Worm (Caenorhabditis elegans): ENCODE results near the gene srh-296.

srh-296 gene

DNA sequence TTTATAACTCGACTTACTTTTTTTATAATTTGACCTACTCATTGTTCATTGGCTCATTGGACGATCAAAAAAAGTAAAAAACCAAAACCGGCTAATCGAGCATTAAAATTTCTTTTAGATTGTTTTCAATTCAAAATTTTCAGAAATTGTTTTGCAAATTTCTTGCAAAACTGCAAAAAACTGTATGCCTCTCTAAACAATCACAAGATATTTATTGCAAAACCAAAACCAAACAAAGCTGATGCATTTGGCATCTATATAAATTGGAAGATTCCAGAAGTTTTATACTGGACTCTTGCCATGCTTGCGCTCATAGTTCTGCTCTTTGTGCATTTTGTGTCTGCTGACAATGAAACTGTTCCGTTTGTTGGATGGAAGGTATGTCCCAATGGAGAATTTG is 32.5 kb upstream of the srh-296 start, which contains the start of gene C47A10.12:
Gene C47A10.12, plus strand, starts transcription at position 301 of the 400 bp plus-strand sequence.
- TF ChIP-seq lsy-2 (tag; optimal IDR thresholded peaks at IDR 0.05) (no peak), nhr-129 (tag; optimal IDR thresholded peaks at IDR 0.05) (no peak), elt-1 (tag; optimal IDR thresholded peaks at IDR 0.05) (no peak), ztf-4 (tag; optimal IDR thresholded peaks at IDR 0.05) (no peak), mdl-1 (tag; optimal IDR thresholded peaks at IDR 0.05) (no peak), egl-27 (tag; optimal IDR thresholded peaks at IDR 0.05) (no peak), nhr-77 (tag; optimal IDR thresholded peaks at IDR 0.05) (no peak), nhr-6 (tag; optimal IDR thresholded peaks at IDR 0.05) (no peak)

DNA sequence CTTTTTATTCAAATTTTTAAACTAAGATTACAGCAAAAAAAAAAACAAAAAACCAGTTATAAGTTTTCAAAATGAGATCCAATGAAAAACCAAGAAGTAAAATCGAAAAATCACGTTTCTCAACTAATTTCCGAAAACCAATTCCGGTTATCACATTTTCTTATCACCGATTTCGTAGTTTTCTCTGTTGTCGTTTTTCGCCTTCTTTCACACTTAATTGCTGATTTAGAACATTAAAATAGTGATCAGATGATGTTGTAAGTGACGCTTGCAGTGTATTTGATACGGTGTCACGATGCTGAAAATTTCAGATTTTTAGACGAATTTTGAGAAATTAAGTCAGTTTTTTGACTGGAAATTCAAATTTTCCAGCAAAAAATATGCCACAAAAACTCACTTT is 29.9 kb upstream of the srh-296 start:
- TF ChIP-seq nhr-129 (tag; optimal IDR thresholded peaks at IDR 0.05) (peak; percentile 19), ztf-1 (GFP tag; conservative IDR thresholded peaks at IDR 0.05) (no peak), fos-1 (tag; optimal IDR thresholded peaks at IDR 0.05) (peak; percentile 50), mdl-1 (tag; optimal IDR thresholded peaks at IDR 0.05) (no peak), nhr-23 (tag; optimal IDR thresholded peaks at IDR 0.05) (no peak), crh-2 (tag; optimal IDR thresholded peaks at IDR 0.05) (peak; percentile 2), egl-27 (tag; optimal IDR thresholded peaks at IDR 0.05) (no peak), sma-9 (GFP tag; optimal IDR thresholded peaks at IDR 0.05) (no peak), sma-9 (tag; optimal IDR thresholded peaks at IDR 0.05) (no peak)

DNA sequence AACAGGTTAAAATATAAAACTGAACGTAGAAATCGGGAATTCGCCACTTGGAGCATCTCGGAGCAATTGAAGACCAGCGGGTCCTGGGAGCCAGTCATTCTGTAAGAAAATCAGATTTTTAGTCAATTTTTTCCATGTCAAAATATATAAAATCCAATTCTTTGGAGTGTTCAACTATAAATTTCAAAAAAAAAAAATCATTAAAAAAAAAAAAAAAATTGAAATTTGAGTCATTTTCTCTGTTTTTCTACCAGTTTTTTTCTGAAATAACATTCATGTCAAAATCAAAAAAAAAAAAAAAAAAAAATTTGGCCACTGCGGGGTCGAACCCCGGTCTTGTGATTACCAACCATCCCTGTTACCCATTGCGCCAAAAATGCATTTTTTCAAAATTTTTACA is 26.6 kb upstream of the srh-296 start, which contains the start of gene srab-12:
Gene srab-12, minus strand, starts transcription at position 101 of the 400 bp plus-strand sequence.
- TF ChIP-seq nhr-12 (tag; optimal IDR thresholded peaks at IDR 0.05) (no peak), dmd-4 (tag; optimal IDR thresholded peaks at IDR 0.05) (no peak)

DNA sequence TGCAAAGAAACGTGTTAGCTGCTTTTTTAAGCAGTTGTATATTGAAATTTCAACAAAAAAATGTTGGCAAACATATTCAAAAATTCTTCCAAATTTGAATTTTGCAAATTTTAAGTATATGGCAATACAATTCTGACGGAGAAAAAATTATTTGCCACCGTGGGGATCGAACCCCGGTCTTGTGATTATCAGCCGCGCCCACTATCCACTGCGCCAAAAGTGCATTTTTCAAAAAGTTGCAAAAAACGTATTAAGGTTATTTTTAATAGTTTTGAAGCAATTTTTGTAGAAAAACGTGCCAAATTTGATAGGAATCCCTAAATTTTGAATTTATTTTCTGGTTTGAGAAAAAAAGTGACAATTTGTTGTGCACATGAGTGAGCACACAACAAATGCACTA is 25.8 kb upstream of the srh-296 start:
- no peak for TF ChIP-seq nhr-25 (tag; optimal IDR thresholded peaks at IDR 0.05)
- no peak for TF ChIP-seq nhr-6 (tag; optimal IDR thresholded peaks at IDR 0.05)
- TF ChIP-seq nhr-237 (tag; optimal IDR thresholded peaks at IDR 0.05) = no peak
- no peak for TF ChIP-seq lin-39 (tag; optimal IDR thresholded peaks at IDR 0.05)
- no peak for TF ChIP-seq ceh-82 (tag; optimal IDR thresholded peaks at IDR 0.05)
- TF ChIP-seq mdl-1 (tag; optimal IDR thresholded peaks at IDR 0.05) = no peak
- no peak for TF ChIP-seq R02D3.7 (tag; optimal IDR thresholded peaks at IDR 0.05)
- TF ChIP-seq F13H6.1 (tag; optimal IDR thresholded peaks at IDR 0.05) = no peak
- TF ChIP-seq nhr-77 (tag; optimal IDR thresholded peaks at IDR 0.05) = no peak
- TF ChIP-seq Y55F3AM.14 (GFP tag; optimal IDR thresholded peaks at IDR 0.05) = no peak
- no peak for TF ChIP-seq mbf-1 (tag; optimal IDR thresholded peaks at IDR 0.05)
- TF ChIP-seq aly-2 (tag; optimal IDR thresholded peaks at IDR 0.05) = no peak

DNA sequence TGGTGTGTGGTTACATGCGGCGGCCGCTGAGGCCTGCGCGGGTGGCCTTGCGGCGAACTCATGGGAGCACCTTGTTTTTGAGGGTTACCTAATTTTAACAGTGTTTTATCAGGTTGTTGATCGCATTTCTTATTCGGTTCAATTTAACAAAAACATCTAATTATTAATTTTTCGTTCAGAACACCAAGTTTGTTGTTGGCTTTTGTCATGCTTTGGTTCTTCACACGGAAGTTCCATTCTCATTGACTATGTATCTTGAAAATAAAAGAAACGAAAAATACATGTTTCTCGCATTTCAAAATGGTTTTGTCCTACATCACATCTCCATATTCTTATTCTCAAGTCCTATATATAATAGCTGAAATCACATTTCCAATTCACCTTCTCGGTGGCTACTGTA is 20.0 kb upstream of the srh-296 start, which contains the start of gene srh-290:
Gene srh-290, plus strand, starts transcription at position 301 of the 400 bp plus-strand sequence.
- TF ChIP-seq ceh-16 (tag; optimal IDR thresholded peaks at IDR 0.05) = no peak
- no peak for TF ChIP-seq zag-1 (tag; optimal IDR thresholded peaks at IDR 0.05)
- TF ChIP-seq alr-1 (tag; optimal IDR thresholded peaks at IDR 0.05) = no peak
- no peak for TF ChIP-seq dmd-4 (tag; optimal IDR thresholded peaks at IDR 0.05)

DNA sequence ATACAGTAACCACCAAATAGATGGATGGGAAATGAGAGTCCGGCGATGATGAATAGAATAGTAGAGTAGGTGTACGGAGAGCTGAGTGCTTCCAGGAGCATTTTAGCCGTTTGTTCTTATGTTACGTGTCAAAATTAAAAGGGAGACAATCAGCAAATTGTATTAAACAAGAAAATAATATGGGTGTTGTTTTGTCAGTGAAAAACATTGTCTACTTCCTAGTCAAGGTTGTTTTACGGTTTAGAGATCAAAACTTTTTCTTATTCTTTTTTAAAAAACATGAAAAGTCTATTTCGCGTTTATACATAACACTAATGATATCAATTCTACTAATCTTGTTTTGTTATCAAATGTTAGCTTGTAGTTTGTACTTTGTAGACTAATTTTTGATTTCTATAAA is 16.2 kb upstream of the srh-296 start, which contains the start of gene srh-289:
Gene srh-289, minus strand, starts transcription at position 101 of the 400 bp plus-strand sequence.
- TF ChIP-seq ama-1 (optimal IDR thresholded peaks at IDR 0.05) = no peak
- TF ChIP-seq sma-3 (GFP tag; optimal IDR thresholded peaks at IDR 0.05) = no peak
- TF ChIP-seq zag-1 (tag; optimal IDR thresholded peaks at IDR 0.05) = no peak
- no peak for TF ChIP-seq unc-62 (GFP tag; optimal IDR thresholded peaks at IDR 0.05)
- TF ChIP-seq C34F6.9 (tag; optimal IDR thresholded peaks at IDR 0.05) = no peak
- TF ChIP-seq mab-5 (tag; optimal IDR thresholded peaks at IDR 0.05) = no peak
- TF ChIP-seq nhr-23 (tag; optimal IDR thresholded peaks at IDR 0.05) = no peak
- no peak for TF ChIP-seq nhr-6 (tag; optimal IDR thresholded peaks at IDR 0.05)
- no peak for TF ChIP-seq unc-55 (GFP tag; optimal IDR thresholded peaks at IDR 0.05)
- no peak for TF ChIP-seq egl-27 (tag; optimal IDR thresholded peaks at IDR 0.05)
- TF ChIP-seq crh-2 (tag; optimal IDR thresholded peaks at IDR 0.05) = no peak
- no peak for TF ChIP-seq nhr-21 (tag; optimal IDR thresholded peaks at IDR 0.05)
- TF ChIP-seq ceh-82 (tag; optimal IDR thresholded peaks at IDR 0.05) = no peak
- no peak for TF ChIP-seq nhr-10 (tag; optimal IDR thresholded peaks at IDR 0.05)
- TF ChIP-seq sma-9 (GFP tag; optimal IDR thresholded peaks at IDR 0.05) = no peak
- TF ChIP-seq sma-9 (tag; optimal IDR thresholded peaks at IDR 0.05) = no peak
- no peak for TF ChIP-seq nhr-25 (tag; optimal IDR thresholded peaks at IDR 0.05)
- TF ChIP-seq elt-3 (tag; optimal IDR thresholded peaks at IDR 0.05) = no peak
